Fruit fly (Drosophila melanogaster) whole organism, embryonic: ENCODE results near the gene kel.
A peak's percentile ranks its signal among the peaks of the same experiment; 100 is the strongest.

ENCODE experiments used
- Adf1 ChIP-seq: fragments of 200-800 bp; sonication (Bioruptor generic); IDR thresholded peaks from 2 replicates; pipeline ENCODE4 v1.3.6; 2022; ENCODE audit warnings: missing biosample characterization, missing genetic modification characterization
- CG10267 ChIP-seq: fragments of 200-800 bp; sonication (Bioruptor generic); optimal IDR thresholded peaks from 2 replicates; lab custom pipeline; 2018; ENCODE audit warnings: missing biosample characterization, mild to moderate bottlenecking, missing genetic modification characterization, moderate library complexity
- CG10543 ChIP-seq: fragments of 200-800 bp; sonication (Bioruptor generic); optimal IDR thresholded peaks from 3 replicates; lab custom pipeline; 2017; ENCODE audit warnings: missing biosample characterization, mild to moderate bottlenecking, missing genetic modification characterization, moderate library complexity
- CG11456 ChIP-seq: fragments of 200-800 bp; sonication (Bioruptor generic); IDR thresholded peaks from 3 replicates; pipeline ENCODE4 v1.3.6; 2022; ENCODE audit warnings: missing biosample characterization, missing genetic modification characterization
- CG12104 ChIP-seq: fragments of 200-800 bp; sonication (Bioruptor generic); optimal IDR thresholded peaks from 3 replicates; lab custom pipeline; 2016; ENCODE audit warnings: missing biosample characterization, missing genetic modification characterization
- CG12219 ChIP-seq: fragments of 200-800 bp; sonication (Bioruptor generic); optimal IDR thresholded peaks from 3 replicates; lab custom pipeline; 2018; ENCODE audit warnings: missing biosample characterization, mild to moderate bottlenecking, missing genetic modification characterization
- CG12769 ChIP-seq: fragments of 200-800 bp; sonication (Bioruptor generic); optimal IDR thresholded peaks from 2 replicates; lab custom pipeline; 2019; ENCODE audit warnings: missing biosample characterization, mild to moderate bottlenecking, missing genetic modification characterization, moderate library complexity
- CG15514 ChIP-seq: fragments of 200-800 bp; sonication (Bioruptor generic); optimal IDR thresholded peaks from 3 replicates; lab custom pipeline; 2017; ENCODE audit warnings: missing biosample characterization, missing genetic modification characterization, mild to moderate bottlenecking, moderate library complexity, missing genetic modification reagents
- CG2129 ChIP-seq: fragments of 200-800 bp; sonication (Bioruptor generic); IDR thresholded peaks from 2 replicates; pipeline ENCODE4 v1.3.6; 2022; ENCODE audit warnings: missing biosample characterization, missing genetic modification characterization; ENCODE audit not compliant: partially characterized antibody
- CG9876 ChIP-seq: fragments of 200-800 bp; sonication (Bioruptor generic); optimal IDR thresholded peaks from 2 replicates; lab custom pipeline; 2016; ENCODE audit warnings: missing biosample characterization, missing genetic modification characterization
- Drgx ChIP-seq: fragments of 200-800 bp; sonication (Bioruptor generic); IDR thresholded peaks from 2 replicates; pipeline ENCODE4 v1.3.6; 2022; ENCODE audit warnings: missing biosample characterization, missing genetic modification characterization
- Ets65A ChIP-seq: fragments of 200-800 bp; sonication (Bioruptor generic); peaks from one replicate; lab custom pipeline; 2016; ENCODE audit warnings: missing biosample characterization, missing genetic modification characterization
- HLH54F ChIP-seq: fragments of 200-800 bp; sonication (Bioruptor generic); optimal IDR thresholded peaks from 3 replicates; lab custom pipeline; 2016; ENCODE audit warnings: missing biosample characterization, missing genetic modification characterization
- amos ChIP-seq: fragments of 200-800 bp; sonication (Bioruptor generic); IDR thresholded peaks from 2 replicates; pipeline ENCODE4 v1.3.6; 2022; ENCODE audit warnings: missing biosample characterization, missing genetic modification characterization; ENCODE audit not compliant: partially characterized antibody
- crp ChIP-seq, 2 experiments: fragments of 200-800 bp; sonication (Bioruptor generic); optimal IDR thresholded peaks; 2 replicates in 1 of 2; 3 replicates in 1 of 2; lab custom pipeline; 2017; ENCODE audit warnings: missing biosample characterization in 2 of 2, missing genetic modification characterization in 2 of 2, mild to moderate bottlenecking in 1 of 2, moderate library complexity in 1 of 2
- kay ChIP-seq: fragments of 200-800 bp; sonication (Bioruptor generic); optimal IDR thresholded peaks from 2 replicates; lab custom pipeline; 2016; ENCODE audit warnings: missing biosample characterization, missing genetic modification characterization
- ken ChIP-seq: fragments of 200-800 bp; sonication (Bioruptor generic); IDR thresholded peaks from 3 replicates; pipeline ENCODE4 v1.3.6; 2022; ENCODE audit warnings: missing biosample characterization, missing genetic modification characterization
- stwl ChIP-seq: fragments of 200-800 bp; sonication (Bioruptor generic); optimal IDR thresholded peaks from 3 replicates; lab custom pipeline; 2018; ENCODE audit warnings: missing biosample characterization, mild to moderate bottlenecking, missing genetic modification characterization, moderate library complexity
- tin ChIP-seq: fragments of 200-800 bp; sonication (Bioruptor generic); optimal IDR thresholded peaks from 3 replicates; lab custom pipeline; 2016; ENCODE audit warnings: missing biosample characterization, missing genetic modification characterization

kel gene

DNA sequence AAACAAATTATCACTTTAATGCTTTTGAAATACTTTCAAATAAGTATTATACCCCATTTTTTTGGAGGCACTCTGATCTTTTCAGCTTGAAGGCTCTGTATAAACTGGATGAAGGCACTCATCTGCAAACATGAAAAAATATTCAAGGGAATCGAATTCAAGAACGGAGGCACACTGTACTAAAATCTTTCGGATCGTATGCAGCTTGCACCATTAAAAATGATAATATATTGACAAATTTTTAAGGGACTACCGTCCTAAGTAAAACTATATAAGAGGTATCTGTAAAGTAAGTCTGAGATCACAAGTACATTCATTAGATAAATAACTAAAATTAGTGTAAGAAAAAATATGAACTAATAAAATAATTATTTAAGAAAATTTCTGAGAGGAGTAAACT, 24.8 kb downstream of the kel start, which contains the start of gene CG44476:
CG44476 (minus strand) TSS at position 101 of the 400 bp plus-strand sequence.
- no peak for TF ChIP-seq crp (GFP tag; optimal IDR thresholded peaks at IDR 0.05; lab: Kevin White, UChicago)
- TF ChIP-seq, all 482 proteins: peak for 0

- TF ChIP-seq tin (GFP tag; lab: Kevin White, UChicago): no peak
- TF ChIP-seq amos (GFP tag; lab: Robert Waterston, UW): no peak
- TF ChIP-seq CG15514 (GFP tag; lab: Kevin White, UChicago): no peak
- no peak for TF ChIP-seq CG10267 (tag; lab: Kevin White, UChicago)
Measured at dm6 chr2L:18112435-18112834, 25.4 kb downstream of the kel start.

DNA sequence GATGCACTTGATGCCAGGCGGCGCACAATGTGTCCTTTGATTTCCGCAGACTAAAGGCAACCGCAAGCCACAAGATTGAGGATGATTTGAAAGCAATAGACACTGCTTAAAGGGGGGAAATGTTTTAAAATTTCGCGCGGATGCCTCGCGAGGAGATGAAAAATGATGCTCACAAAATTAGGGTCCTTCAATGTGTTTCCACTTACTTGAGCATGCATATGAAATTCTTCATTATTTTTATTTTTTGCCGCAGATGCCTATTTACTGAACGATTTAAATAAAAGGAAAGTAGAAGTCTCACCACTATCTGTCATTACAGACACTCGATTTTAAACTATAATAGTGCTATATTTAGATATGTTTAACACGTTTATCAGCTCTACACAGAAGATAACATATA, 41.6 kb downstream of the kel start, which contains the start of gene Slc25A46b:
Slc25A46b (plus strand) TSS at position 301 of the 400 bp plus-strand sequence.
- TF ChIP-seq HLH54F: no peak

- TF ChIP-seq CG12104 (GFP tag; lab: Kevin White, UChicago) (no peak), kay (GFP tag; lab: Kevin White, UChicago) (no peak), Ets65A (GFP tag; lab: Kevin White, UChicago) (peak; percentile 47)
- TF ChIP-seq, all 482 proteins: peak for 1
Measured at dm6 chr2L:18092156-18092555, 45.7 kb downstream of the kel start, which contains the start of gene CG15153. Gene CG15153 (minus strand): TSS chr2L:18092256.

DNA sequence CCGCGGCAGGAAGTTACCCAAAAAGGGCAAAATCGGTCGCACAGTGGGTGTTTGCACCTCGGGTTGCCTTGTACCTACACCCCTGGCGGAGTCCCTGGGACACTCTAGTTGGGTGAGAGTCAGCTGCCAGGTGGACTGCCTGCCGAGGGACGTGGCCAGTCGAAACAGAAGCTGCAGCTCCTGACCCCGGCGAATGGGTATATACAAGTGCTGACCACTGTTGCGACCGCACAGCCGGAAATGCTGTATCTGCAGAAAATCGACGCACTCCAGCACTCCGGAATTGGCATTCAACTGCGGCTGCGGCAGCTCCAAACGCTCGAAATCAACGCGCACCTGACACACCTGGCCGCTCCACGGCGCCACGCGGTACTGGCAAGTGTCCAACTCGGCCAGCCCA, 46.2 kb downstream of the kel start:
- TF ChIP-seq Ets65A (GFP tag; lab: Kevin White, UChicago) (peak; percentile 92), ken (GFP tag; lab: Robert Waterston, UW) (no peak)
- TF ChIP-seq, all 482 proteins: peak for 1

DNA sequence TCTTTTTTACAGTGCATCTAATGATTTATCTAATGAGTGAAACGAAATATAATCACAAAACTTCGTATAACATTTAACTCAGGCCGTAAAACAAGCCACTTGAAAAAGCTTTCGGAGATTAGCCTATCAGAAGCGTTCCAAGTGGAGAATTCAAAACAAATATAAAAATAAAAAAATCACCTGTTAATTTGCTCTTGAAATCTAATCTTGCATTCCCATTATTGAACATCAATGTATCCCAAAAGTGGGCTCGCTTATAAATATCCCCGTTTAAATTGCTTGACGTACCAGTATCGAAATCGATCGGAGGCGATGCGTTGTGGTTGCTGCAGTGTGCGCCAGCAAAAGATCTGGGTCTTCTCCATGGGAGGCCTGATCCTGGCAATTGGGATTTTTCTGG, 53.9 kb downstream of the kel start, which contains the start of gene CG31741:
CG31741 (plus strand) TSS at position 301 of the 400 bp plus-strand sequence.
- no peak for TF ChIP-seq CG9876
- no peak for TF ChIP-seq Drgx (GFP tag; lab: Robert Waterston, UW)
- no peak for TF ChIP-seq stwl
- TF ChIP-seq, all 482 proteins: peak for 0

dm6 chr2L:18081328-18081727, 56.6 kb downstream of the kel start, which contains the start of gene ninaD:
Gene ninaD (plus strand): TSS chr2L:18081628.
- TF ChIP-seq CG12769 (tag; lab: Kevin White, UChicago) (no peak), CG2129 (no peak), CG10543 (GFP tag; lab: Kevin White, UChicago) (no peak), Adf1 (GFP tag; lab: Robert Waterston, UW) (no peak), CG11456 (GFP tag; lab: Robert Waterston, UW) (0 out of 3 replicates have a peak, but pooled peaks have one; percentile 47), CG12219 (GFP tag; lab: Kevin White, UChicago) (no peak)
- TF ChIP-seq, all 482 proteins: peak for 1
